Fruit fly (Drosophila melanogaster) whole organism, embryonic: ENCODE results near the gene CG9706.

Source experiments
- CG10979 ChIP-seq: fragments of 200-800 bp; sonication (Bioruptor generic); optimal IDR thresholded peaks from 2 replicates; lab custom pipeline; 2018; ENCODE audit warnings: missing biosample characterization, mild to moderate bottlenecking, missing genetic modification characterization, moderate library complexity
- CG11085 ChIP-seq: fragments of 200-800 bp; sonication (Bioruptor generic); IDR thresholded peaks from 2 replicates; pipeline ENCODE4 v1.3.6; 2022; ENCODE audit warnings: missing biosample characterization, missing genetic modification characterization
- CG11398 ChIP-seq: fragments of 200-800 bp; sonication (Bioruptor generic); optimal IDR thresholded peaks from 2 replicates; lab custom pipeline; 2016; ENCODE audit warnings: missing biosample characterization, missing genetic modification characterization
- CG12219 ChIP-seq: fragments of 200-800 bp; sonication (Bioruptor generic); optimal IDR thresholded peaks from 3 replicates; lab custom pipeline; 2018; ENCODE audit warnings: missing biosample characterization, mild to moderate bottlenecking, missing genetic modification characterization
- CG12769 ChIP-seq: fragments of 200-800 bp; sonication (Bioruptor generic); optimal IDR thresholded peaks from 2 replicates; lab custom pipeline; 2019; ENCODE audit warnings: missing biosample characterization, mild to moderate bottlenecking, missing genetic modification characterization, moderate library complexity
- CG14860 ChIP-seq: fragments of 200-800 bp; sonication (Bioruptor generic); IDR thresholded peaks from 3 replicates; pipeline ENCODE4 v1.3.6; 2022; ENCODE audit warnings: missing biosample characterization, missing genetic modification characterization; ENCODE audit not compliant: partially characterized antibody
- CG14965 ChIP-seq: fragments of 200-800 bp; sonication (Bioruptor generic); optimal IDR thresholded peaks from 2 replicates; lab custom pipeline; 2016; ENCODE audit warnings: missing biosample characterization, missing genetic modification characterization, borderline replicate concordance
- CG1529 ChIP-seq: fragments of 200-800 bp; sonication (Bioruptor generic); optimal IDR thresholded peaks from 3 replicates; lab custom pipeline; 2018; ENCODE audit warnings: missing biosample characterization, missing genetic modification characterization
- CG15696 ChIP-seq: fragments of 200-800 bp; sonication (Bioruptor generic); optimal IDR thresholded peaks from 2 replicates; lab custom pipeline; 2019; ENCODE audit warnings: missing biosample characterization, mild to moderate bottlenecking, missing genetic modification characterization, moderate library complexity
- CG17359 ChIP-seq: fragments of 200-800 bp; sonication (Bioruptor generic); optimal IDR thresholded peaks from 3 replicates; lab custom pipeline; 2018; ENCODE audit warnings: missing biosample characterization, mild to moderate bottlenecking, missing genetic modification characterization, moderate library complexity
- CG17361 ChIP-seq: fragments of 200-800 bp; sonication (Bioruptor generic); IDR thresholded peaks from 3 replicates; pipeline ENCODE4 v1.3.6; 2022; ENCODE audit warnings: missing biosample characterization, missing genetic modification characterization
- CG18262 ChIP-seq: fragments of 200-800 bp; optimal IDR thresholded peaks from 3 replicates; lab custom pipeline; 2019; ENCODE audit warnings: missing biosample characterization, mild to moderate bottlenecking, missing genetic modification characterization, moderate library complexity
- CG5180 ChIP-seq: fragments of 200-800 bp; sonication (Bioruptor generic); optimal IDR thresholded peaks from 3 replicates; lab custom pipeline; 2017; ENCODE audit warnings: missing biosample characterization, missing genetic modification characterization, mild to moderate bottlenecking, moderate library complexity, missing genetic modification reagents
- CG6791 ChIP-seq: fragments of 200-800 bp; sonication (Bioruptor generic); IDR thresholded peaks from 3 replicates; pipeline ENCODE4 v1.3.6; 2022; ENCODE audit warnings: missing biosample characterization, missing genetic modification characterization; ENCODE audit not compliant: partially characterized antibody
- CG9727 ChIP-seq: fragments of 200-800 bp; sonication (Bioruptor generic); optimal IDR thresholded peaks from 3 replicates; lab custom pipeline; 2017; ENCODE audit warnings: missing biosample characterization, mild to moderate bottlenecking, missing genetic modification characterization
- Dbx ChIP-seq: fragments of 200-800 bp; sonication (Bioruptor generic); IDR thresholded peaks from 3 replicates; pipeline ENCODE4 v1.3.6; 2022; ENCODE audit warnings: missing biosample characterization, missing genetic modification characterization
- Deaf1 ChIP-seq: fragments of 200-800 bp; optimal IDR thresholded peaks from 3 replicates; lab custom pipeline; 2019; ENCODE audit warnings: missing biosample characterization, mild to moderate bottlenecking, missing genetic modification characterization, moderate library complexity
- Dll ChIP-seq: fragments of 200-800 bp; sonication (Bioruptor generic); IDR thresholded peaks from 4 replicates; pipeline ENCODE4 v1.3.6; 2022; ENCODE audit warnings: missing biosample characterization, missing genetic modification characterization; ENCODE audit not compliant: partially characterized antibody
- Doc3 ChIP-seq: fragments of 200-800 bp; sonication (Bioruptor generic); IDR thresholded peaks from 3 replicates; pipeline ENCODE4 v1.3.6; 2022; ENCODE audit warnings: missing biosample characterization, missing genetic modification characterization; ENCODE audit not compliant: partially characterized antibody
- Ets65A ChIP-seq: fragments of 200-800 bp; sonication (Bioruptor generic); peaks from one replicate; lab custom pipeline; 2016; ENCODE audit warnings: missing biosample characterization, missing genetic modification characterization
- Fer2 ChIP-seq: fragments of 200-800 bp; sonication (Bioruptor generic); optimal IDR thresholded peaks from 2 replicates; lab custom pipeline; 2018; ENCODE audit warnings: missing biosample characterization, mild to moderate bottlenecking, missing genetic modification characterization, moderate library complexity
- H2.0 ChIP-seq: fragments of 200-800 bp; sonication (Bioruptor generic); IDR thresholded peaks from 2 replicates; pipeline ENCODE4 v1.3.6; 2022; ENCODE audit warnings: missing biosample characterization, missing genetic modification characterization
- HLH4C ChIP-seq: fragments of 200-800 bp; sonication (Bioruptor generic); IDR thresholded peaks from 3 replicates; pipeline ENCODE4 v1.3.6; 2022; ENCODE audit warnings: missing biosample characterization, missing genetic modification characterization; ENCODE audit not compliant: partially characterized antibody
- Hr78 ChIP-seq, 2 experiments: fragments of 200-800 bp in 1 of 2; fragments of >200 bp in 1 of 2; sonication (Bioruptor generic) in 1 of 2; optimal IDR thresholded peaks; 2 replicates each; lab custom pipeline; 2017 to 2019; ENCODE audit warnings: missing biosample characterization in 2 of 2, missing genetic modification characterization in 2 of 2, mild to moderate bottlenecking in 1 of 2, moderate library complexity in 1 of 2
- Med ChIP-seq: fragments of 200-800 bp; sonication (Bioruptor generic); peaks from one replicate; lab custom pipeline; 2016; ENCODE audit warnings: missing biosample characterization, missing genetic modification characterization, mild to moderate bottlenecking, inconsistent platforms, moderate library complexity
- Xrp1 ChIP-seq: fragments of 200-800 bp; sonication (Bioruptor generic); IDR thresholded peaks from 2 replicates; pipeline ENCODE4 v1.3.6; 2022; ENCODE audit warnings: missing biosample characterization, missing genetic modification characterization
- YL-1 ChIP-seq: fragments of 200-800 bp; sonication (Bioruptor generic); optimal IDR thresholded peaks from 3 replicates; lab custom pipeline; 2017; ENCODE audit warnings: missing biosample characterization, mild to moderate bottlenecking, missing genetic modification characterization
- al ChIP-seq: fragments of 200-800 bp; sonication (Bioruptor generic); IDR thresholded peaks from 2 replicates; pipeline ENCODE4 v1.3.6; 2022; ENCODE audit warnings: missing biosample characterization, missing genetic modification characterization
- ap ChIP-seq: fragments of 200-800 bp; sonication (Bioruptor generic); IDR thresholded peaks from 2 replicates; pipeline ENCODE4 v1.3.6; 2022; ENCODE audit warnings: missing biosample characterization, missing genetic modification characterization
- bbx ChIP-seq: fragments of 200-800 bp; sonication (Bioruptor generic); IDR thresholded peaks from 2 replicates; pipeline ENCODE4 v1.3.6; 2022; ENCODE audit warnings: missing biosample characterization, missing genetic modification characterization; ENCODE audit not compliant: partially characterized antibody
- bcd ChIP-seq: fragments of 200-800 bp; sonication (Bioruptor generic); optimal IDR thresholded peaks from 2 replicates; lab custom pipeline; 2017; ENCODE audit warnings: missing biosample characterization, mild to moderate bottlenecking, missing genetic modification characterization
- dpn ChIP-seq, 2 experiments: fragments of 200-800 bp; sonication (Bioruptor generic); optimal IDR thresholded peaks; 3 replicates each; lab custom pipeline; 2016; ENCODE audit warnings: missing biosample characterization in 2 of 2, missing genetic modification characterization in 2 of 2
- emc ChIP-seq: fragments of 200-800 bp; sonication (Bioruptor generic); optimal IDR thresholded peaks from 2 replicates; lab custom pipeline; 2016; ENCODE audit warnings: missing biosample characterization, missing genetic modification characterization
- exex ChIP-seq: fragments of 200-800 bp; sonication (Bioruptor generic); optimal IDR thresholded peaks from 4 replicates; lab custom pipeline; 2018; ENCODE audit warnings: missing biosample characterization, mild to moderate bottlenecking, missing genetic modification characterization, moderate library complexity
- fd102C ChIP-seq: fragments of 200-800 bp; sonication (Bioruptor generic); optimal IDR thresholded peaks from 2 replicates; lab custom pipeline; 2018; ENCODE audit warnings: missing biosample characterization, mild to moderate bottlenecking, missing genetic modification characterization, moderate library complexity
- her ChIP-seq: fragments of 200-800 bp; sonication (Bioruptor generic); optimal IDR thresholded peaks from 2 replicates; lab custom pipeline; 2016; ENCODE audit warnings: missing biosample characterization, missing genetic modification characterization
- mld ChIP-seq: fragments of 200-800 bp; sonication (Bioruptor generic); IDR thresholded peaks from 3 replicates; pipeline ENCODE4 v1.3.6; 2022; ENCODE audit warnings: missing biosample characterization, missing genetic modification characterization; ENCODE audit not compliant: partially characterized antibody
- nerfin-2 ChIP-seq: fragments of 200-800 bp; sonication (Bioruptor generic); IDR thresholded peaks from 2 replicates; pipeline ENCODE4 v1.3.6; 2022; ENCODE audit warnings: missing biosample characterization, missing genetic modification characterization; ENCODE audit not compliant: partially characterized antibody
- nom ChIP-seq: fragments of 200-800 bp; sonication (Bioruptor generic); optimal IDR thresholded peaks from 2 replicates; lab custom pipeline; 2017; ENCODE audit warnings: missing biosample characterization, missing genetic modification characterization, mild to moderate bottlenecking, moderate library complexity, missing genetic modification reagents
- pan ChIP-seq, 4 experiments: fragments of >200 bp in 3 of 4; fragments of 200-800 bp in 1 of 4; sonication (Bioruptor generic) in 1 of 4; optimal IDR thresholded peaks in 3 of 4; IDR thresholded peaks in 1 of 4; 2 replicates each; pipeline versions ENCODE4 v1.3.6 to Lab custom; 2017 to 2022; ENCODE audit warnings: missing biosample characterization in 2 of 4, missing genetic modification characterization in 2 of 4, mixed read lengths in 1 of 4
- psq ChIP-seq: fragments of 200-800 bp; sonication (Bioruptor generic); optimal IDR thresholded peaks from 2 replicates; lab custom pipeline; 2017; ENCODE audit warnings: missing biosample characterization, missing genetic modification characterization
- row ChIP-seq: fragments of 200-800 bp; sonication (Bioruptor generic); IDR thresholded peaks from 3 replicates; pipeline ENCODE4 v1.3.6; 2022; ENCODE audit warnings: missing biosample characterization, missing genetic modification characterization
- salm ChIP-seq: fragments of 200-800 bp; sonication (Bioruptor generic); optimal IDR thresholded peaks from 2 replicates; lab custom pipeline; 2018; ENCODE audit warnings: missing biosample characterization, mild to moderate bottlenecking, missing genetic modification characterization
- sd ChIP-seq: fragments of 200-800 bp; sonication (Bioruptor generic); optimal IDR thresholded peaks from 3 replicates; lab custom pipeline; 2018; ENCODE audit warnings: missing biosample characterization, mild to moderate bottlenecking, missing genetic modification characterization, moderate library complexity
- sima ChIP-seq: fragments of 200-800 bp; sonication (Bioruptor generic); optimal IDR thresholded peaks from 2 replicates; lab custom pipeline; 2016; ENCODE audit warnings: missing biosample characterization, missing genetic modification characterization
- sna ChIP-seq: fragments of 200-800 bp; sonication (Bioruptor generic); IDR thresholded peaks from 2 replicates; pipeline ENCODE4 v1.3.6; 2022; ENCODE audit warnings: missing biosample characterization, missing genetic modification characterization; ENCODE audit not compliant: partially characterized antibody
- tgo ChIP-seq: fragments of 200-800 bp; sonication (Bioruptor generic); IDR thresholded peaks from 3 replicates; pipeline ENCODE4 v1.3.6; 2022; ENCODE audit warnings: missing biosample characterization, missing genetic modification characterization
- usp ChIP-seq: fragments of >200 bp; optimal IDR thresholded peaks from 2 replicates; lab custom pipeline; 2017; ENCODE audit warnings: missing biosample characterization, missing genetic modification characterization

CG9706 gene

DNA sequence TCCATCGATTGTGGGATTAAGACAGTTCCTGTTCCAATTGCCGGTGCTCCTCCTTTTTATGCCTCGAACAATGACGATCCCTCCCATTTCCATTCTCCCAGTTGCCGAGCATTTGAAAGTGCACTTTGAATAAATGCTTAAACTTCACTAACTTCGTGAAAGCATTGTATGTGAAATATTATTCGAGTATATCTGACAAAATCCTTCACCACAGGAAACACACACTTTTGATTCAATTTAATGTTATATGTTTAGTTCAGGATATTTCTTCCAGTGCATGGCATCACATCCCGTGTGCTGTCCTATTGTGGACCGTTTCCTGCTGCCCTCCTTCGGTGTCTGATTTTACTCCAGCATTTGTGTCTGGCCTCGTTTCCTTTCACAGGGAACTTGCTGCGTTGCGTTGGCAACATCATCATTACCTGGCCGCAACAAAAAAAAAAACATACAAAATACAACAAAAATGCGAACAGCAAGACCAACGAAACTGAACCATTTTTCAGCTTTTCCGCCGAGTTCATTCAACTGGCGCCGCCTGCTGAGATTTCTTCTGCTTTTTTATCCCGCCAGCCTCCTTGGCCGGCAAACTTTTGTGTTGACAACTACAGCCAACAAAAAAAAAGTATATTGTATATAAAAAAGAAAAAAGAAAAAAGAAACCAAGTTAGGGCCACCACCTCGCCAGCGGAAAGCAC is 30.3 kb upstream of the CG9706 start (continued):
- TF ChIP-seq CG5180 (GFP tag; lab: Kevin White, UChicago) (no peak), sima (GFP tag; lab: Kevin White, UChicago) (no peak), CG14860 (GFP tag; lab: Robert Waterston, UW) (no peak), dpn (GFP tag; optimal IDR thresholded peaks at IDR 0.05; lab: Kevin White, UChicago) (no peak), CG10979 (tag; lab: Kevin White, UChicago) (peak; percentile 32), H2.0 (GFP tag; lab: Robert Waterston, UW) (no peak), CG12219 (GFP tag; lab: Kevin White, UChicago) (no peak), CG11398 (GFP tag; lab: Kevin White, UChicago) (no peak), psq (no peak), ap (GFP tag; lab: Robert Waterston, UW) (no peak), HLH4C (no peak), Deaf1 (tag; lab: Kevin White, UChicago) (no peak), YL-1 (GFP tag; lab: Kevin White, UChicago) (no peak), CG18262 (tag; lab: Kevin White, UChicago) (peak; percentile 12), CG6791 (no peak), Xrp1 (GFP tag; lab: Robert Waterston, UW) (peak; percentile 24; the same call in 1 of the 2 replicates), CG9727 (GFP tag; lab: Kevin White, UChicago) (no peak), CG12769 (tag; lab: Kevin White, UChicago) (no peak), CG1529 (GFP tag; lab: Kevin White, UChicago) (no peak), Doc3 (GFP tag; lab: Robert Waterston, UW) (no peak), al (GFP tag; lab: Robert Waterston, UW) (no peak), CG14965 (no peak), sna (GFP tag; lab: Robert Waterston, UW) (no peak), CG15696 (tag; lab: Kevin White, UChicago) (no peak), exex (tag; lab: Kevin White, UChicago) (no peak), usp (no peak), emc (GFP tag; lab: Kevin White, UChicago) (no peak), Hr78 (GFP tag; optimal IDR thresholded peaks at IDR 0.05; lab: Kevin White, UChicago) (no peak), bcd (GFP tag; lab: Kevin White, UChicago) (no peak), sd (tag; lab: Kevin White, UChicago) (no peak), salm (tag; lab: Kevin White, UChicago) (no peak), nerfin-2 (GFP tag; lab: Robert Waterston, UW) (no peak), pan (optimal IDR thresholded peaks at IDR 0.05; lab: Kevin White, UChicago) (no peak), pan (GFP tag; optimal IDR thresholded peaks at IDR 0.05 in 1 of 2, IDR thresholded peaks at IDR 0.05 in 1 of 2) (no peak), her (GFP tag; lab: Kevin White, UChicago) (no peak), CG11085 (no peak), mld (GFP tag; lab: Robert Waterston, UW) (no peak), Dbx (no peak), fd102C (GFP tag; lab: Kevin White, UChicago) (no peak), Fer2 (tag; lab: Kevin White, UChicago) (no peak), bbx (GFP tag; lab: Robert Waterston, UW) (no peak), CG17359 (tag; lab: Kevin White, UChicago) (no peak), Med (no peak), row (GFP tag; lab: Robert Waterston, UW) (no peak), tgo (GFP tag; lab: Robert Waterston, UW) (no peak), Ets65A (peak; percentile 26), CG17361 (no peak), nom (peak; percentile 84), Dll (GFP tag; lab: Robert Waterston, UW) (no peak)
